Fruit fly (Drosophila melanogaster): Measurements from ENCODE around the gene CG8851.

DNA sequence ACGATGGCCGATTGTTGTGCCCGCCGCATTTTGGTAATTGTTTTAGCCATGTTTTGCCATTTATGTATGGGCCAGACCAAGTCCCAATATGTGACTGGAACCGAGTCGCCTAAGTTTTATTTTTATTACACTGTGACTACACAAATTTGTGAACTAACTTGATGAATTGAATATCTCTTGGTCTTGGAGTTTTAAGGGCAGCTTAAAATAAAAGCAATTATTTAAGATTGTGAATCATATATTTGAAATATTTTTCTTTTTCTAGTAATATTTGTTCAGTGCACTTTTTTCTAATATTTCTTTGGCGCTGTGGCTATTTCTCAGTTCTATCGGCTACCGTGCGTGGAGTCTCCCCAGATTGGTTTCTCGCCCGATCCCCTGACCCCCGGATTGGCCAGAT lies 26.0 kb upstream of the CG8851 start:
- no peak for TF ChIP-seq CG8478 (optimal IDR thresholded peaks at IDR 0.05)
- TF ChIP-seq CTCF (optimal IDR thresholded peaks at IDR 0.05), result no peak

Measured in S2 (cell line).